Fruit fly (Drosophila melanogaster) whole organism, embryonic: ENCODE measurements around the gene CG2841.

Experiments used
- Antp ChIP-seq: fragments of 200-800 bp; sonication (Bioruptor generic); optimal IDR thresholded peaks from 3 replicates; lab custom pipeline; 2016; ENCODE audit warnings: missing biosample characterization, missing genetic modification characterization
- BtbVII ChIP-seq: fragments of 200-800 bp; sonication (Bioruptor generic); optimal IDR thresholded peaks from 3 replicates; lab custom pipeline; 2017; ENCODE audit warnings: missing biosample characterization, mild to moderate bottlenecking, missing genetic modification characterization
- CG10267 ChIP-seq: fragments of 200-800 bp; sonication (Bioruptor generic); optimal IDR thresholded peaks from 2 replicates; lab custom pipeline; 2018; ENCODE audit warnings: missing biosample characterization, mild to moderate bottlenecking, missing genetic modification characterization, moderate library complexity
- CG10366 ChIP-seq: fragments of 200-800 bp; sonication (Bioruptor generic); IDR thresholded peaks from 2 replicates; pipeline ENCODE4 v1.3.6; 2022; ENCODE audit warnings: missing biosample characterization, missing genetic modification characterization
- CG10654 ChIP-seq: fragments of 200-800 bp; sonication (Bioruptor generic); optimal IDR thresholded peaks from 2 replicates; lab custom pipeline; 2016; ENCODE audit warnings: missing biosample characterization, missing genetic modification characterization
- CG16863 ChIP-seq: fragments of 200-800 bp; sonication (Bioruptor generic); optimal IDR thresholded peaks from 3 replicates; lab custom pipeline; 2016; ENCODE audit warnings: missing biosample characterization, missing genetic modification characterization
- CG17186 ChIP-seq: fragments of 200-800 bp; sonication (Bioruptor generic); optimal IDR thresholded peaks from 3 replicates; lab custom pipeline; 2017; ENCODE audit warnings: missing biosample characterization, missing genetic modification reagents, missing genetic modification characterization
- CG17829 ChIP-seq: fragments of 200-800 bp; optimal IDR thresholded peaks from 2 replicates; lab custom pipeline; 2019; ENCODE audit warnings: missing biosample characterization, mild to moderate bottlenecking, missing genetic modification characterization, moderate library complexity
- CG18619 ChIP-seq: fragments of 200-800 bp; sonication (Bioruptor generic); optimal IDR thresholded peaks from 3 replicates; lab custom pipeline; 2017; ENCODE audit warnings: missing biosample characterization, mild to moderate bottlenecking, missing genetic modification characterization
- CG2889 ChIP-seq: fragments of 200-800 bp; sonication (Bioruptor generic); IDR thresholded peaks from 3 replicates; pipeline ENCODE4 v1.3.6; 2022; ENCODE audit warnings: missing biosample characterization, missing genetic modification characterization
- CG33213 ChIP-seq: fragments of 200-800 bp; sonication (Bioruptor generic); optimal IDR thresholded peaks from 3 replicates; lab custom pipeline; 2016; ENCODE audit warnings: missing biosample characterization, missing genetic modification characterization
- CG6654 ChIP-seq: fragments of 200-800 bp; sonication (Bioruptor generic); optimal IDR thresholded peaks from 2 replicates; lab custom pipeline; 2017; ENCODE audit warnings: missing biosample characterization, mild to moderate bottlenecking, missing genetic modification characterization
- CG8089 ChIP-seq: fragments of 200-800 bp; sonication (Bioruptor generic); optimal IDR thresholded peaks from 3 replicates; lab custom pipeline; 2016; ENCODE audit warnings: missing biosample characterization, missing genetic modification characterization
- CG8359 ChIP-seq: fragments of 200-800 bp; sonication (Bioruptor generic); optimal IDR thresholded peaks from 2 replicates; lab custom pipeline; 2017; ENCODE audit warnings: missing biosample characterization, mild to moderate bottlenecking, missing genetic modification characterization, borderline replicate concordance
- CG9215 ChIP-seq: fragments of 200-800 bp; sonication (Bioruptor generic); IDR thresholded peaks from 2 replicates; pipeline ENCODE4 v1.3.6; 2022; ENCODE audit warnings: missing biosample characterization, missing genetic modification characterization
- CG9727 ChIP-seq: fragments of 200-800 bp; sonication (Bioruptor generic); optimal IDR thresholded peaks from 3 replicates; lab custom pipeline; 2017; ENCODE audit warnings: missing biosample characterization, mild to moderate bottlenecking, missing genetic modification characterization
- CG9876 ChIP-seq: fragments of 200-800 bp; sonication (Bioruptor generic); optimal IDR thresholded peaks from 2 replicates; lab custom pipeline; 2016; ENCODE audit warnings: missing biosample characterization, missing genetic modification characterization
- CoRest ChIP-seq: fragments of 200-800 bp; sonication (Bioruptor generic); optimal IDR thresholded peaks from 3 replicates; lab custom pipeline; 2018; ENCODE audit warnings: missing biosample characterization, mild to moderate bottlenecking, missing genetic modification characterization, moderate library complexity
- D19A ChIP-seq: fragments of 200-800 bp; optimal IDR thresholded peaks from 3 replicates; lab custom pipeline; 2019; ENCODE audit warnings: missing biosample characterization, mild to moderate bottlenecking, missing genetic modification characterization, moderate library complexity
- D19B ChIP-seq: fragments of 200-800 bp; sonication (Bioruptor generic); optimal IDR thresholded peaks from 2 replicates; lab custom pipeline; 2017; ENCODE audit warnings: missing biosample characterization, mild to moderate bottlenecking, missing genetic modification characterization
- Deaf1 ChIP-seq: fragments of 200-800 bp; optimal IDR thresholded peaks from 3 replicates; lab custom pipeline; 2019; ENCODE audit warnings: missing biosample characterization, mild to moderate bottlenecking, missing genetic modification characterization, moderate library complexity
- Dip3 ChIP-seq: fragments of 200-800 bp; sonication (Bioruptor generic); optimal IDR thresholded peaks from 3 replicates; lab custom pipeline; 2016; ENCODE audit warnings: missing biosample characterization, missing genetic modification characterization
- Dll ChIP-seq: fragments of 200-800 bp; sonication (Bioruptor generic); IDR thresholded peaks from 4 replicates; pipeline ENCODE4 v1.3.6; 2022; ENCODE audit warnings: missing biosample characterization, missing genetic modification characterization; ENCODE audit not compliant: partially characterized antibody
- Elba2 ChIP-seq: fragments of 200-800 bp; sonication (Bioruptor generic); optimal IDR thresholded peaks from 3 replicates; lab custom pipeline; 2016; ENCODE audit warnings: missing biosample characterization, missing genetic modification characterization
- HHEX ChIP-seq: fragments of 200-800 bp; sonication (Bioruptor generic); optimal IDR thresholded peaks from 3 replicates; lab custom pipeline; 2017; ENCODE audit warnings: missing biosample characterization, mild to moderate bottlenecking, missing genetic modification characterization, missing genetic modification reagents
- Hmr ChIP-seq: fragments of 200-800 bp; sonication (Bioruptor generic); optimal IDR thresholded peaks from 3 replicates; lab custom pipeline; 2017; ENCODE audit warnings: mild to moderate bottlenecking, missing biosample characterization, missing genetic modification reagents, missing genetic modification characterization
- Hr78 ChIP-seq, 2 experiments: fragments of 200-800 bp in 1 of 2; fragments of >200 bp in 1 of 2; sonication (Bioruptor generic) in 1 of 2; optimal IDR thresholded peaks; 2 replicates each; lab custom pipeline; 2017 to 2019; ENCODE audit warnings: missing biosample characterization in 2 of 2, missing genetic modification characterization in 2 of 2, mild to moderate bottlenecking in 1 of 2, moderate library complexity in 1 of 2
- Lhr ChIP-seq: fragments of 200-800 bp; sonication (Bioruptor generic); optimal IDR thresholded peaks from 3 replicates; lab custom pipeline; 2017; ENCODE audit warnings: mild to moderate bottlenecking, missing biosample characterization, missing genetic modification reagents, missing genetic modification characterization
- Lpt ChIP-seq: fragments of >200 bp; optimal IDR thresholded peaks from 2 replicates; lab custom pipeline; 2018; ENCODE audit warnings: missing biosample characterization, missing genetic modification characterization
- Meics ChIP-seq: fragments of 200-800 bp; sonication (Bioruptor generic); optimal IDR thresholded peaks from 2 replicates; lab custom pipeline; 2017; ENCODE audit warnings: missing biosample characterization, mild to moderate bottlenecking, missing genetic modification characterization
- Ptx1 ChIP-seq: fragments of 200-800 bp; sonication (Bioruptor generic); IDR thresholded peaks from 2 replicates; pipeline ENCODE4 v1.3.6; 2022; ENCODE audit warnings: missing biosample characterization, missing genetic modification characterization
- Sin3A ChIP-seq: fragments of >200 bp; optimal IDR thresholded peaks from 2 replicates; lab custom pipeline; 2018
- Vsx1 ChIP-seq: fragments of 200-800 bp; sonication (Bioruptor generic); optimal IDR thresholded peaks from 2 replicates; lab custom pipeline; 2017; ENCODE audit warnings: missing biosample characterization, mild to moderate bottlenecking, missing genetic modification characterization, missing genetic modification reagents
- Xrp1 ChIP-seq: fragments of 200-800 bp; sonication (Bioruptor generic); IDR thresholded peaks from 2 replicates; pipeline ENCODE4 v1.3.6; 2022; ENCODE audit warnings: missing biosample characterization, missing genetic modification characterization
- abd-A ChIP-seq: fragments of 200-800 bp; sonication (Bioruptor generic); optimal IDR thresholded peaks from 3 replicates; lab custom pipeline; 2019; ENCODE audit warnings: missing biosample characterization, mild to moderate bottlenecking, missing genetic modification characterization, moderate library complexity
- al ChIP-seq: fragments of 200-800 bp; sonication (Bioruptor generic); IDR thresholded peaks from 2 replicates; pipeline ENCODE4 v1.3.6; 2022; ENCODE audit warnings: missing biosample characterization, missing genetic modification characterization
- amos ChIP-seq: fragments of 200-800 bp; sonication (Bioruptor generic); IDR thresholded peaks from 2 replicates; pipeline ENCODE4 v1.3.6; 2022; ENCODE audit warnings: missing biosample characterization, missing genetic modification characterization; ENCODE audit not compliant: partially characterized antibody
- ase ChIP-seq: fragments of 200-800 bp; sonication (Bioruptor generic); IDR thresholded peaks from 3 replicates; pipeline ENCODE4 v1.3.6; 2022; ENCODE audit warnings: missing biosample characterization, missing genetic modification characterization
- az2 ChIP-seq: fragments of 200-800 bp; sonication (Bioruptor generic); optimal IDR thresholded peaks from 3 replicates; lab custom pipeline; 2016; ENCODE audit warnings: missing biosample characterization, missing genetic modification characterization
- bowl ChIP-seq: fragments of 200-800 bp; sonication (Bioruptor generic); IDR thresholded peaks from 2 replicates; pipeline ENCODE4 v1.3.6; 2022; ENCODE audit warnings: missing biosample characterization, missing genetic modification characterization
- crc ChIP-seq: fragments of 200-800 bp; sonication (Bioruptor generic); optimal IDR thresholded peaks from 2 replicates; lab custom pipeline; 2016; ENCODE audit warnings: missing biosample characterization, missing genetic modification characterization
- dpn ChIP-seq, 2 experiments: fragments of 200-800 bp; sonication (Bioruptor generic); optimal IDR thresholded peaks; 3 replicates each; lab custom pipeline; 2016; ENCODE audit warnings: missing biosample characterization in 2 of 2, missing genetic modification characterization in 2 of 2
- luna ChIP-seq: fragments of 200-800 bp; sonication (Bioruptor generic); optimal IDR thresholded peaks from 2 replicates; lab custom pipeline; 2016; ENCODE audit warnings: missing biosample characterization, missing genetic modification characterization
- nom ChIP-seq: fragments of 200-800 bp; sonication (Bioruptor generic); optimal IDR thresholded peaks from 2 replicates; lab custom pipeline; 2017; ENCODE audit warnings: missing biosample characterization, missing genetic modification characterization, mild to moderate bottlenecking, moderate library complexity, missing genetic modification reagents
- pho ChIP-seq: fragments of 200-800 bp; sonication (Bioruptor generic); optimal IDR thresholded peaks from 2 replicates; lab custom pipeline; 2016; ENCODE audit warnings: missing biosample characterization, missing genetic modification characterization
- pzg ChIP-seq: fragments of 200-800 bp; sonication (Bioruptor generic); optimal IDR thresholded peaks from 3 replicates; lab custom pipeline; 2018; ENCODE audit warnings: missing biosample characterization, mild to moderate bottlenecking, missing genetic modification characterization, moderate library complexity
- sens ChIP-seq: fragments of 200-800 bp; sonication (Bioruptor generic); peaks from one replicate; lab custom pipeline; 2016; ENCODE audit warnings: missing biosample characterization, missing genetic modification characterization
- slp2 ChIP-seq: fragments of 200-800 bp; sonication (Bioruptor generic); optimal IDR thresholded peaks from 2 replicates; lab custom pipeline; 2016; ENCODE audit warnings: missing biosample characterization, missing genetic modification characterization
- tx ChIP-seq: fragments of 200-800 bp; sonication (Bioruptor generic); optimal IDR thresholded peaks from 2 replicates; lab custom pipeline; 2016; ENCODE audit warnings: missing biosample characterization, missing genetic modification characterization
- wek ChIP-seq: fragments of 200-800 bp; sonication (Bioruptor generic); optimal IDR thresholded peaks from 3 replicates; lab custom pipeline; 2018; ENCODE audit warnings: missing biosample characterization, mild to moderate bottlenecking, missing genetic modification characterization, moderate library complexity
- zen ChIP-seq: fragments of 200-800 bp; sonication (Bioruptor generic); optimal IDR thresholded peaks from 3 replicates; lab custom pipeline; 2018; ENCODE audit warnings: missing biosample characterization, mild to moderate bottlenecking, missing genetic modification characterization, moderate library complexity

CG2841 gene

dm6 chrX:2301069-2301508, 65.1 kb downstream of the CG2841 start (continued):
- TF ChIP-seq dpn (GFP tag; optimal IDR thresholded peaks at IDR 0.05; lab: Kevin White, UChicago): peak in 1 of 2 experiments; percentile 18
- no peak for TF ChIP-seq Vsx1 (GFP tag; lab: Kevin White, UChicago)
- TF ChIP-seq Hr78 (GFP tag; optimal IDR thresholded peaks at IDR 0.05; lab: Kevin White, UChicago): no peak
- no peak for TF ChIP-seq Deaf1 (tag; lab: Kevin White, UChicago)
- TF ChIP-seq ase (GFP tag; lab: Robert Waterston, UW): no peak
- TF ChIP-seq CG10366 (GFP tag; lab: Robert Waterston, UW): no peak
- peak; percentile 63 for TF ChIP-seq Meics (GFP tag; lab: Kevin White, UChicago)
- TF ChIP-seq CG10654 (GFP tag; lab: Kevin White, UChicago): no peak
- peak; percentile 66 for TF ChIP-seq HHEX (GFP tag; lab: Kevin White, UChicago)
- no peak for TF ChIP-seq CG10267 (tag; lab: Kevin White, UChicago)
- TF ChIP-seq D19A: no peak
- peak; percentile 57; the same call in 1 of the 2 replicates for TF ChIP-seq al
- peak; percentile 20 for TF ChIP-seq CG9727 (GFP tag; lab: Kevin White, UChicago)
- TF ChIP-seq abd-A (tag; lab: Kevin White, UChicago): peak; percentile 82
- peak; percentile 62 for TF ChIP-seq CG9215 (GFP tag; lab: Robert Waterston, UW)
- TF ChIP-seq wek (GFP tag; lab: Kevin White, UChicago): no peak
- no peak for TF ChIP-seq Elba2
- no peak for TF ChIP-seq Dll
- TF ChIP-seq pzg: no peak
- TF ChIP-seq BtbVII (GFP tag; lab: Kevin White, UChicago): no peak
- no peak for TF ChIP-seq sens (GFP tag; lab: Kevin White, UChicago)
- TF ChIP-seq CG6654: peak; percentile 22
- no peak for TF ChIP-seq crc
- TF ChIP-seq CoRest (tag; lab: Kevin White, UChicago): peak; percentile 62
- TF ChIP-seq Xrp1: peak; percentile 24; the same call in 1 of the 2 replicates
- no peak for TF ChIP-seq tx (GFP tag; lab: Kevin White, UChicago)
- no peak for TF ChIP-seq CG8089
- peak; percentile 32 for TF ChIP-seq CG18619 (GFP tag; lab: Kevin White, UChicago)
- no peak for TF ChIP-seq bowl (GFP tag; lab: Robert Waterston, UW)
- TF ChIP-seq Hmr (GFP tag; lab: Kevin White, UChicago): peak; percentile 69
- TF ChIP-seq Ptx1 (GFP tag; lab: Robert Waterston, UW): peak; percentile 62
- TF ChIP-seq nom (GFP tag; lab: Kevin White, UChicago): peak; percentile 40
- no peak for TF ChIP-seq CG9876
- TF ChIP-seq CG33213: no peak
- no peak for TF ChIP-seq slp2
- TF ChIP-seq Dip3: no peak
- TF ChIP-seq D19B (GFP tag; lab: Kevin White, UChicago): peak; percentile 42
- TF ChIP-seq CG16863 (GFP tag; lab: Kevin White, UChicago): no peak
- TF ChIP-seq CG8359 (GFP tag; lab: Kevin White, UChicago): no peak
- TF ChIP-seq Lpt (GFP tag; lab: Kevin White, UChicago): no peak
- no peak for TF ChIP-seq luna (GFP tag; lab: Kevin White, UChicago)
- TF ChIP-seq Antp (GFP tag; lab: Kevin White, UChicago): peak; percentile 4
- no peak for TF ChIP-seq CG17829 (tag; lab: Kevin White, UChicago)
- TF ChIP-seq amos (GFP tag; lab: Robert Waterston, UW): no peak
- TF ChIP-seq CG17186 (GFP tag; lab: Kevin White, UChicago): no peak
- TF ChIP-seq Sin3A: no peak
- peak; percentile 23 for TF ChIP-seq az2 (GFP tag; lab: Kevin White, UChicago)
- no peak for TF ChIP-seq Lhr (GFP tag; lab: Kevin White, UChicago)
- peak; percentile 43; the same call in 1 of the 3 replicates for TF ChIP-seq CG2889 (GFP tag; lab: Robert Waterston, UW)
- no peak for TF ChIP-seq pho
- no peak for TF ChIP-seq zen (tag; lab: Kevin White, UChicago)
